Worm (Caenorhabditis elegans): ENCODE results near the gene hil-1.

The hil-1 gene

ce11 chrV:14971136-14971535 lies 21.6 kb downstream of the hil-1 start, which contains the start of gene nlp-59:
Gene nlp-59 (plus strand): TSS chrV:14971436.
- TF ChIP-seq ztf-11 (tag; optimal IDR thresholded peaks at IDR 0.05) (no peak), elt-1 (tag; optimal IDR thresholded peaks at IDR 0.05) (no peak), zag-1 (tag; optimal IDR thresholded peaks at IDR 0.05) (no peak), sma-9 (GFP tag; optimal IDR thresholded peaks at IDR 0.05) (no peak), sma-9 (tag; optimal IDR thresholded peaks at IDR 0.05) (no peak), nhr-23 (tag; optimal IDR thresholded peaks at IDR 0.05) (no peak), nhr-21 (tag; optimal IDR thresholded peaks at IDR 0.05) (no peak), gmeb-1 (tag; optimal IDR thresholded peaks at IDR 0.05) (no peak), lin-13 (GFP tag; optimal IDR thresholded peaks at IDR 0.05) (no peak), fos-1 (tag; optimal IDR thresholded peaks at IDR 0.05) (no peak), elt-3 (tag; optimal IDR thresholded peaks at IDR 0.05) (no peak)

- TF ChIP-seq crh-2 (tag; optimal IDR thresholded peaks at IDR 0.05), result no peak
- no peak for TF ChIP-seq unc-55 (GFP tag; optimal IDR thresholded peaks at IDR 0.05)
- TF ChIP-seq F13H6.1 (tag; optimal IDR thresholded peaks at IDR 0.05), result no peak
- no peak for TF ChIP-seq dmd-4 (tag; optimal IDR thresholded peaks at IDR 0.05)
- TF ChIP-seq nhr-25 (tag; optimal IDR thresholded peaks at IDR 0.05), result no peak
- no peak for TF ChIP-seq aly-2 (tag; optimal IDR thresholded peaks at IDR 0.05)
- TF ChIP-seq skn-1 (tag; optimal IDR thresholded peaks at IDR 0.05), result no peak
- no peak for TF ChIP-seq C34F6.9 (tag; optimal IDR thresholded peaks at IDR 0.05)
- TF ChIP-seq mdl-1 (tag; optimal IDR thresholded peaks at IDR 0.05), result no peak
- TF ChIP-seq alr-1 (tag; optimal IDR thresholded peaks at IDR 0.05), result no peak
- TF ChIP-seq elt-3 (tag; optimal IDR thresholded peaks at IDR 0.05), result no peak
- no peak for TF ChIP-seq sem-4 (tag; optimal IDR thresholded peaks at IDR 0.05)
- no peak for TF ChIP-seq ztf-1 (GFP tag; conservative IDR thresholded peaks at IDR 0.05)
- TF ChIP-seq nhr-11 (tag; optimal IDR thresholded peaks at IDR 0.05), result no peak
- no peak for TF ChIP-seq lin-39 (tag; optimal IDR thresholded peaks at IDR 0.05)
Observed at ce11 chrV:14978205-14978751, 28.7 kb downstream of the hil-1 start, which contains the start of the genes grd-12 and F02D8.1. Gene grd-12 (plus strand): TSS chrV:14978505. Gene F02D8.1 (minus strand): TSS chrV:14978701.

- no peak for TF ChIP-seq ceh-16 (tag; optimal IDR thresholded peaks at IDR 0.05)
- TF ChIP-seq alr-1 (tag; optimal IDR thresholded peaks at IDR 0.05), result no peak
- no peak for TF ChIP-seq dmd-4 (tag; optimal IDR thresholded peaks at IDR 0.05)
- TF ChIP-seq F13H6.1 (tag; optimal IDR thresholded peaks at IDR 0.05), result no peak
- TF ChIP-seq snpc-4 (tag; optimal IDR thresholded peaks at IDR 0.05), result no peak
- no peak for TF ChIP-seq unc-62 (GFP tag; optimal IDR thresholded peaks at IDR 0.05)
- no peak for TF ChIP-seq fos-1 (tag; optimal IDR thresholded peaks at IDR 0.05)
- no peak for TF ChIP-seq skn-1 (tag; optimal IDR thresholded peaks at IDR 0.05)
- TF ChIP-seq nhr-237 (tag; optimal IDR thresholded peaks at IDR 0.05), result no peak
- no peak for TF ChIP-seq sma-3 (GFP tag; optimal IDR thresholded peaks at IDR 0.05)
- no peak for TF ChIP-seq ztf-1 (GFP tag; conservative IDR thresholded peaks at IDR 0.05)
Observed at ce11 chrV:14979937-14980336, 30.4 kb downstream of the hil-1 start, which contains the start of gene xbx-1. Gene xbx-1 (plus strand): TSS chrV:14980237.

- TF ChIP-seq C34F6.9 (tag; optimal IDR thresholded peaks at IDR 0.05) (peak; percentile 4), mab-5 (tag; optimal IDR thresholded peaks at IDR 0.05) (no peak)
Observed at ce11 chrV:14984593-14984992, 35.0 kb downstream of the hil-1 start, which contains the start of gene F02D8.4. Gene F02D8.4 (plus strand): TSS chrV:14984893.

ce11 chrV:14990843-14991242 lies 41.3 kb downstream of the hil-1 start, which contains the start of the genes cdt-2 and T01C3.2:
Gene cdt-2 (minus strand): TSS chrV:14991126.
Gene T01C3.2 (plus strand): TSS chrV:14991168.
- TF ChIP-seq fos-1 (tag; optimal IDR thresholded peaks at IDR 0.05) (no peak), crh-2 (tag; optimal IDR thresholded peaks at IDR 0.05) (peak; percentile 13), mdl-1 (tag; optimal IDR thresholded peaks at IDR 0.05) (no peak), aly-2 (tag; optimal IDR thresholded peaks at IDR 0.05) (no peak), sem-4 (tag; optimal IDR thresholded peaks at IDR 0.05) (no peak), lin-39 (tag; optimal IDR thresholded peaks at IDR 0.05) (no peak), mbf-1 (tag; optimal IDR thresholded peaks at IDR 0.05) (no peak), ceh-82 (tag; optimal IDR thresholded peaks at IDR 0.05) (no peak), ztf-1 (GFP tag; conservative IDR thresholded peaks at IDR 0.05) (no peak), R02D3.7 (tag; optimal IDR thresholded peaks at IDR 0.05) (peak; percentile 84), snpc-4 (tag; optimal IDR thresholded peaks at IDR 0.05) (no peak), elt-3 (tag; optimal IDR thresholded peaks at IDR 0.05) (no peak), nhr-21 (tag; optimal IDR thresholded peaks at IDR 0.05) (no peak), zag-1 (tag; optimal IDR thresholded peaks at IDR 0.05) (no peak), gmeb-1 (tag; optimal IDR thresholded peaks at IDR 0.05) (peak; percentile 82), blmp-1 (tag; optimal IDR thresholded peaks at IDR 0.05; ENCODE audit: insufficient read depth) (no peak), nhr-23 (tag; optimal IDR thresholded peaks at IDR 0.05) (no peak), nhr-25 (tag; optimal IDR thresholded peaks at IDR 0.05) (peak; percentile 6), ZK546.5 (tag; optimal IDR thresholded peaks at IDR 0.05) (no peak), unc-39 (tag; optimal IDR thresholded peaks at IDR 0.05) (no peak), nhr-237 (tag; optimal IDR thresholded peaks at IDR 0.05) (no peak), egl-27 (tag; optimal IDR thresholded peaks at IDR 0.05) (no peak), sma-9 (GFP tag; optimal IDR thresholded peaks at IDR 0.05) (peak; percentile 21), sma-9 (tag; optimal IDR thresholded peaks at IDR 0.05) (no peak), nhr-12 (tag; optimal IDR thresholded peaks at IDR 0.05) (no peak), nhr-77 (tag; optimal IDR thresholded peaks at IDR 0.05) (no peak), C34F6.9 (tag; optimal IDR thresholded peaks at IDR 0.05) (no peak), F13H6.1 (tag; optimal IDR thresholded peaks at IDR 0.05) (no peak), ztf-11 (tag; optimal IDR thresholded peaks at IDR 0.05) (no peak), nhr-129 (tag; optimal IDR thresholded peaks at IDR 0.05) (peak; percentile 12), lin-13 (GFP tag; optimal IDR thresholded peaks at IDR 0.05) (no peak), nhr-6 (tag; optimal IDR thresholded peaks at IDR 0.05) (no peak), unc-55 (GFP tag; optimal IDR thresholded peaks at IDR 0.05) (peak; percentile 69), alr-1 (tag; optimal IDR thresholded peaks at IDR 0.05) (no peak)
